Worm (Caenorhabditis elegans): ENCODE measurements around the gene tub-1.

tub-1 gene

DNA sequence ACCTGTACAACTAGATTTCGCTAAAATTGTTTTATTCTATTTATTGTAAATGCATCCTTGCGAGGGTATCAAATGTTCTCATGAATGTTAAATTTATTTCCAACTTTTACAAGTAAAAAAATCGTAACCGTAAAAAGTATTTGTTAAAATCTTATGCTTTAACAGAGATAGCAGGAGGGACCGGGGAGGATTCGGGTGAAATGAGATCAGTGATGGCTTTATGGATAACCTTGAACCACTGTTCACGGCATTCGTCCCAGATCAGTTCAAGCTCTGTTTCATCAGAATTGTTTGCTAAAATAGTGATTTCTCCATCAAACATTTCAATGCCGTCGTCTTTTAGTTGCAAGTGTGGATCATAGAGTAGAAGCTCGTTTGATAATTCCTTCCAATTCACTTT is 15.6 kb downstream of the tub-1 start:
- TF ChIP-seq T23F11.4 (GFP tag; optimal IDR thresholded peaks at IDR 0.05) = no peak
- TF ChIP-seq pat-9 (tag; optimal IDR thresholded peaks at IDR 0.05) = no peak
- TF ChIP-seq eyg-1 (tag; optimal IDR thresholded peaks at IDR 0.05) = no peak
- TF ChIP-seq hlh-6 (tag; optimal IDR thresholded peaks at IDR 0.05) = no peak
- no peak for TF ChIP-seq pha-4 (tag; optimal IDR thresholded peaks at IDR 0.05)
- no peak for TF ChIP-seq fax-1 (tag; optimal IDR thresholded peaks at IDR 0.05)
- no peak for TF ChIP-seq ceh-34 (tag; optimal IDR thresholded peaks at IDR 0.05)
- no peak for TF ChIP-seq rnt-1 (tag; optimal IDR thresholded peaks at IDR 0.05)
- TF ChIP-seq K02D7.2 (tag; optimal IDR thresholded peaks at IDR 0.05) = no peak
- no peak for TF ChIP-seq sdc-2 (tag; optimal IDR thresholded peaks at IDR 0.05)
- TF ChIP-seq unc-3 (GFP tag; conservative IDR thresholded peaks at IDR 0.05) = no peak
- no peak for TF ChIP-seq unc-3 (tag; optimal IDR thresholded peaks at IDR 0.05)
- no peak for TF ChIP-seq fkh-6 (tag; optimal IDR thresholded peaks at IDR 0.05)
- TF ChIP-seq ceh-14 (tag; optimal IDR thresholded peaks at IDR 0.05) = no peak
- no peak for TF ChIP-seq ceh-48 (tag; optimal IDR thresholded peaks at IDR 0.05)
- no peak for TF ChIP-seq nhr-11 (tag; optimal IDR thresholded peaks at IDR 0.05)
- no peak for TF ChIP-seq pha-2 (tag; optimal IDR thresholded peaks at IDR 0.05)
- no peak for TF ChIP-seq sox-4 (tag; optimal IDR thresholded peaks at IDR 0.05)

DNA sequence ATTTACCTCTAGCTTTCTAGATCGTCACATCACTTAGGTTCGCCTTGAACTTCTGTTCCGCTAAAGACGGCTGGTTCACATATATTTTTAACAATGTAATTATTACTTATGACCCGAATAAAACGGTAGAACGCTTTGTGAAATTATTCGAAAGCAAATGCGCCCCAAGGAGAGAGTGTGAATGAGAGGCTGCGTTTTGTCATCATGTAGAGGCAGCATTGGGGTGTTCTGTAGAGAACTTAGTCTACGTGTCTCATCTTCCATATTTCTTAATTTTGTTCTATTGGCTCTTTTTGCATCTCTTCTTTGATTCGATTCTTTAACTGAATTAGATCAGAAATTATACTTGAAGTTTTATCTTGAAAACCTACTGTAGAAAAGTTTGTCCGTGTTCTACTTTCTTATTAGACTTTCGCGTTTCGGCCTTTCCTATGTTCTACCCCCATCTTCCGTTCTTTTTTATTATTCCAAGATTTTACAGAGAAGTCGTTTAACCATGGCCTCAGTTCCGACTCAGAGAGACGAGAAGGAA is 18.7 kb downstream of the tub-1 start, which contains the start of gene cdc-48.2:
Gene cdc-48.2 (plus strand): TSS at position 482 of the 532 bp plus-strand sequence.
- TF ChIP-seq mec-3 (tag; optimal IDR thresholded peaks at IDR 0.05; ENCODE audit: borderline replicate concordance) (no peak), madf-2 (tag; optimal IDR thresholded peaks at IDR 0.05) (no peak), ceh-9 (tag; optimal IDR thresholded peaks at IDR 0.05) (no peak), pha-2 (tag; optimal IDR thresholded peaks at IDR 0.05) (no peak), pat-9 (tag; optimal IDR thresholded peaks at IDR 0.05) (no peak), lin-11 (tag; optimal IDR thresholded peaks at IDR 0.05) (no peak), pqm-1 (tag; optimal IDR thresholded peaks at IDR 0.05) (no peak), ztf-16 (tag; optimal IDR thresholded peaks at IDR 0.05) (no peak), ceh-2 (tag; optimal IDR thresholded peaks at IDR 0.05) (no peak), ref-2 (tag; optimal IDR thresholded peaks at IDR 0.05) (no peak), ets-4 (tag; optimal IDR thresholded peaks at IDR 0.05) (no peak), sox-2 (GFP tag; IDR thresholded peaks at IDR 0.05) (no peak), rnt-1 (tag; optimal IDR thresholded peaks at IDR 0.05) (no peak), ceh-34 (tag; optimal IDR thresholded peaks at IDR 0.05) (no peak), eyg-1 (tag; optimal IDR thresholded peaks at IDR 0.05) (no peak)

DNA sequence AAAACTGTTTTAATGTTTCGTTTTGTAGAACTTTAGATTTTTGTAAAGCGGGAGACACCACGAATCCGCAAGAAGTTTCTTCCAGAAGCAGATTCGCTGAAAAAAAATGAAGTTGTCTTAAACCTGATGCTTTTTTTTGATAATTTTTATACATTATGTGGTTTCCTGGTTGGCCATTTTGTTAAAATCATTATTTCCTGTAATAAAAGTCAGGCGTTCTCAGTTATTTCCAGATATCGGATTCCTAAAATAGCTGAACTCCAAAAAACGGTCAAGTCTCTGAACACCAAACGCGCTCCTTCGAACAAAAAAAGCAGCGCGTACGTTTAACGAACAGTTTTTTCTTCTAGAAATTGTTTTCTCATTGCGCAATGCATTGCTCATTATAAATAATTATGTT is 19.4 kb downstream of the tub-1 start:
- no peak for TF ChIP-seq T23F11.4 (GFP tag; optimal IDR thresholded peaks at IDR 0.05)
- no peak for TF ChIP-seq C38D4.7 (GFP tag; optimal IDR thresholded peaks at IDR 0.05)
- no peak for TF ChIP-seq K09A11.1 (tag; optimal IDR thresholded peaks at IDR 0.05; ENCODE audit: insufficient read depth)
- no peak for TF ChIP-seq che-1 (tag; optimal IDR thresholded peaks at IDR 0.05)
- TF ChIP-seq sox-2 (GFP tag; IDR thresholded peaks at IDR 0.05) = no peak
- peak; percentile 92 for TF ChIP-seq zip-5 (tag; optimal IDR thresholded peaks at IDR 0.05)
- TF ChIP-seq pat-9 (tag; optimal IDR thresholded peaks at IDR 0.05) = no peak
- no peak for TF ChIP-seq ttx-3 (tag; optimal IDR thresholded peaks at IDR 0.05)
- no peak for TF ChIP-seq hlh-15 (tag; optimal IDR thresholded peaks at IDR 0.05)
- no peak for TF ChIP-seq ceh-45 (GFP tag; IDR thresholded peaks at IDR 0.05)
- TF ChIP-seq syd-9 (tag; optimal IDR thresholded peaks at IDR 0.05) = no peak
- peak; percentile 68 for TF ChIP-seq pqm-1 (tag; optimal IDR thresholded peaks at IDR 0.05)
- no peak for TF ChIP-seq pha-4 (tag; optimal IDR thresholded peaks at IDR 0.05)
- no peak for TF ChIP-seq nhr-11 (tag; optimal IDR thresholded peaks at IDR 0.05)
- no peak for TF ChIP-seq K02D7.2 (tag; optimal IDR thresholded peaks at IDR 0.05)
- no peak for TF ChIP-seq ceh-18 (tag; optimal IDR thresholded peaks at IDR 0.05)
- TF ChIP-seq lim-6 (tag; optimal IDR thresholded peaks at IDR 0.05) = peak; percentile 79
- TF ChIP-seq ceh-22 (tag; optimal IDR thresholded peaks at IDR 0.05) = no peak
- TF ChIP-seq tbx-2 (tag; optimal IDR thresholded peaks at IDR 0.05) = peak; percentile 87
- TF ChIP-seq elt-2 (tag; optimal IDR thresholded peaks at IDR 0.05) = peak; percentile 59
- TF ChIP-seq C08G9.2 (tag; optimal IDR thresholded peaks at IDR 0.05) = peak; percentile 86
- no peak for TF ChIP-seq pax-1 (tag; optimal IDR thresholded peaks at IDR 0.05)
- TF ChIP-seq odd-2 (tag; optimal IDR thresholded peaks at IDR 0.05) = no peak
- TF ChIP-seq gmeb-2 (tag; optimal IDR thresholded peaks at IDR 0.05) = no peak
- no peak for TF ChIP-seq madf-2 (tag; optimal IDR thresholded peaks at IDR 0.05)
- TF ChIP-seq ama-1 (optimal IDR thresholded peaks at IDR 0.05) = no peak
- peak; percentile 64 for TF ChIP-seq ahr-1 (tag; optimal IDR thresholded peaks at IDR 0.05)
- TF ChIP-seq fax-1 (tag; optimal IDR thresholded peaks at IDR 0.05) = peak; percentile 83
- TF ChIP-seq dve-1 (tag; optimal IDR thresholded peaks at IDR 0.05) = no peak
- no peak for TF ChIP-seq nhr-232 (tag; optimal IDR thresholded peaks at IDR 0.05)
- TF ChIP-seq eyg-1 (tag; optimal IDR thresholded peaks at IDR 0.05) = no peak

Data from whole organism, late embryonic.